Fruit fly (Drosophila melanogaster) whole organism, embryonic: ENCODE results near the gene CG10431.

Source experiments
- BtbVII ChIP-seq: fragments of 200-800 bp; sonication (Bioruptor generic); optimal IDR thresholded peaks from 3 replicates; lab custom pipeline; 2017; ENCODE audit warnings: missing biosample characterization, mild to moderate bottlenecking, missing genetic modification characterization
- CG12391 ChIP-seq: fragments of 200-800 bp; sonication (Bioruptor generic); optimal IDR thresholded peaks from 3 replicates; lab custom pipeline; 2018; ENCODE audit warnings: missing biosample characterization, mild to moderate bottlenecking, missing genetic modification characterization, moderate library complexity
- CG1529 ChIP-seq: fragments of 200-800 bp; sonication (Bioruptor generic); optimal IDR thresholded peaks from 3 replicates; lab custom pipeline; 2018; ENCODE audit warnings: missing biosample characterization, missing genetic modification characterization
- CG15514 ChIP-seq: fragments of 200-800 bp; sonication (Bioruptor generic); optimal IDR thresholded peaks from 3 replicates; lab custom pipeline; 2017; ENCODE audit warnings: missing biosample characterization, missing genetic modification characterization, mild to moderate bottlenecking, moderate library complexity, missing genetic modification reagents
- CG15696 ChIP-seq: fragments of 200-800 bp; sonication (Bioruptor generic); optimal IDR thresholded peaks from 2 replicates; lab custom pipeline; 2019; ENCODE audit warnings: missing biosample characterization, mild to moderate bottlenecking, missing genetic modification characterization, moderate library complexity
- CG1602 ChIP-seq: fragments of 200-800 bp; sonication (Bioruptor generic); optimal IDR thresholded peaks from 3 replicates; lab custom pipeline; 2016; ENCODE audit warnings: missing biosample characterization, missing genetic modification characterization
- CG16815 ChIP-seq: fragments of 200-800 bp; sonication (Bioruptor generic); optimal IDR thresholded peaks from 3 replicates; lab custom pipeline; 2017; ENCODE audit warnings: missing biosample characterization, mild to moderate bottlenecking, missing genetic modification characterization
- CG17328 ChIP-seq: fragments of 200-800 bp; sonication (Bioruptor generic); IDR thresholded peaks from 2 replicates; pipeline ENCODE4 v1.3.6; 2022; ENCODE audit warnings: missing biosample characterization, missing genetic modification characterization
- CG17802 ChIP-seq: fragments of 200-800 bp; sonication (Bioruptor generic); optimal IDR thresholded peaks from 2 replicates; lab custom pipeline; 2018; ENCODE audit warnings: missing biosample characterization, mild to moderate bottlenecking, missing genetic modification characterization, moderate library complexity
- CG17912 ChIP-seq: fragments of 200-800 bp; sonication (Bioruptor generic); optimal IDR thresholded peaks from 2 replicates; lab custom pipeline; 2018; ENCODE audit warnings: missing biosample characterization, mild to moderate bottlenecking, missing genetic modification characterization
- CG18262 ChIP-seq: fragments of 200-800 bp; optimal IDR thresholded peaks from 3 replicates; lab custom pipeline; 2019; ENCODE audit warnings: missing biosample characterization, mild to moderate bottlenecking, missing genetic modification characterization, moderate library complexity
- CG2116 ChIP-seq: fragments of 200-800 bp; sonication (Bioruptor generic); optimal IDR thresholded peaks from 3 replicates; lab custom pipeline; 2018; ENCODE audit warnings: missing biosample characterization, mild to moderate bottlenecking, missing genetic modification characterization
- CG2199 ChIP-seq: fragments of 200-800 bp; sonication (Bioruptor generic); IDR thresholded peaks from 3 replicates; pipeline ENCODE4 v1.3.6; 2022; ENCODE audit warnings: missing biosample characterization, missing genetic modification characterization
- CG2678 ChIP-seq: fragments of 200-800 bp; sonication (Bioruptor generic); optimal IDR thresholded peaks from 3 replicates; lab custom pipeline; 2019; ENCODE audit warnings: missing biosample characterization, mild to moderate bottlenecking, missing genetic modification characterization, moderate library complexity
- CG30431 ChIP-seq: fragments of 200-800 bp; sonication (Bioruptor generic); optimal IDR thresholded peaks from 2 replicates; lab custom pipeline; 2017; ENCODE audit warnings: missing biosample characterization, missing genetic modification characterization
- CG31441 ChIP-seq: fragments of 200-800 bp; sonication (Bioruptor generic); IDR thresholded peaks from 2 replicates; pipeline ENCODE4 v1.3.6; 2022; ENCODE audit warnings: missing biosample characterization, missing genetic modification characterization
- CG32767 ChIP-seq: fragments of 200-800 bp; sonication (Bioruptor generic); IDR thresholded peaks from 2 replicates; pipeline ENCODE4 v1.3.6; 2022; ENCODE audit warnings: missing biosample characterization, missing genetic modification characterization
- CG4820 ChIP-seq: fragments of 200-800 bp; sonication (Bioruptor generic); optimal IDR thresholded peaks from 3 replicates; lab custom pipeline; 2016; ENCODE audit warnings: missing biosample characterization, missing genetic modification characterization
- CG6689 ChIP-seq: fragments of 200-800 bp; sonication (Bioruptor generic); IDR thresholded peaks from 2 replicates; pipeline ENCODE4 v1.3.6; 2022; ENCODE audit warnings: missing biosample characterization, missing genetic modification characterization
- CG7839 ChIP-seq: fragments of 200-800 bp; sonication (Bioruptor generic); optimal IDR thresholded peaks from 3 replicates; lab custom pipeline; 2018; ENCODE audit warnings: missing biosample characterization, mild to moderate bottlenecking, missing genetic modification characterization, moderate library complexity
- CoRest ChIP-seq: fragments of 200-800 bp; sonication (Bioruptor generic); optimal IDR thresholded peaks from 3 replicates; lab custom pipeline; 2018; ENCODE audit warnings: missing biosample characterization, mild to moderate bottlenecking, missing genetic modification characterization, moderate library complexity
- D ChIP-seq, 2 experiments: fragments of 200-800 bp in 1 of 2; fragments of >200 bp in 1 of 2; sonication (Bioruptor generic) in 1 of 2; optimal IDR thresholded peaks; 2 replicates in 1 of 2; 3 replicates in 1 of 2; lab custom pipeline; 2017; ENCODE audit warnings: mild to moderate bottlenecking in 1 of 2, missing biosample characterization in 1 of 2, missing genetic modification characterization in 1 of 2, missing genetic modification reagents in 1 of 2
- D19A ChIP-seq: fragments of 200-800 bp; optimal IDR thresholded peaks from 3 replicates; lab custom pipeline; 2019; ENCODE audit warnings: missing biosample characterization, mild to moderate bottlenecking, missing genetic modification characterization, moderate library complexity
- Eip74EF ChIP-seq, 2 experiments: fragments of 200-800 bp in 1 of 2; fragments of >200 bp in 1 of 2; sonication (Bioruptor generic) in 1 of 2; optimal IDR thresholded peaks; 2 replicates each; lab custom pipeline; 2017 to 2019; ENCODE audit warnings: missing biosample characterization in 2 of 2, missing genetic modification characterization in 2 of 2, mild to moderate bottlenecking in 1 of 2, moderate library complexity in 1 of 2
- Ets65A ChIP-seq: fragments of 200-800 bp; sonication (Bioruptor generic); peaks from one replicate; lab custom pipeline; 2016; ENCODE audit warnings: missing biosample characterization, missing genetic modification characterization
- Fer1 ChIP-seq: fragments of 200-800 bp; sonication (Bioruptor generic); optimal IDR thresholded peaks from 2 replicates; lab custom pipeline; 2017; ENCODE audit warnings: missing biosample characterization, mild to moderate bottlenecking, missing genetic modification characterization
- H2.0 ChIP-seq: fragments of 200-800 bp; sonication (Bioruptor generic); IDR thresholded peaks from 2 replicates; pipeline ENCODE4 v1.3.6; 2022; ENCODE audit warnings: missing biosample characterization, missing genetic modification characterization
- Hr78 ChIP-seq, 2 experiments: fragments of 200-800 bp in 1 of 2; fragments of >200 bp in 1 of 2; sonication (Bioruptor generic) in 1 of 2; optimal IDR thresholded peaks; 2 replicates each; lab custom pipeline; 2017 to 2019; ENCODE audit warnings: missing biosample characterization in 2 of 2, missing genetic modification characterization in 2 of 2, mild to moderate bottlenecking in 1 of 2, moderate library complexity in 1 of 2
- Med ChIP-seq: fragments of 200-800 bp; sonication (Bioruptor generic); peaks from one replicate; lab custom pipeline; 2016; ENCODE audit warnings: missing biosample characterization, missing genetic modification characterization, mild to moderate bottlenecking, inconsistent platforms, moderate library complexity
- PHDP ChIP-seq: fragments of 200-800 bp; sonication (Bioruptor generic); optimal IDR thresholded peaks from 3 replicates; lab custom pipeline; 2018; ENCODE audit warnings: missing biosample characterization, mild to moderate bottlenecking, missing genetic modification characterization, moderate library complexity
- Sox100B ChIP-seq: fragments of 200-800 bp; sonication (Bioruptor generic); optimal IDR thresholded peaks from 3 replicates; lab custom pipeline; 2018; ENCODE audit warnings: missing biosample characterization, mild to moderate bottlenecking, missing genetic modification characterization
- Usf ChIP-seq: fragments of 200-800 bp; sonication (Bioruptor generic); optimal IDR thresholded peaks from 2 replicates; lab custom pipeline; 2017; ENCODE audit warnings: missing genotype, missing biosample characterization, missing genetic modification characterization
- Xbp1 ChIP-seq: fragments of 200-800 bp; sonication (Bioruptor generic); optimal IDR thresholded peaks from 3 replicates; lab custom pipeline; 2016; ENCODE audit warnings: missing biosample characterization, mild to moderate bottlenecking, missing genetic modification characterization
- az2 ChIP-seq: fragments of 200-800 bp; sonication (Bioruptor generic); optimal IDR thresholded peaks from 3 replicates; lab custom pipeline; 2016; ENCODE audit warnings: missing biosample characterization, missing genetic modification characterization
- crol ChIP-seq: fragments of 200-800 bp; sonication (Bioruptor generic); IDR thresholded peaks from 2 replicates; pipeline ENCODE4 v1.3.6; 2022; ENCODE audit warnings: missing biosample characterization, missing genetic modification characterization
- dan ChIP-seq: fragments of 200-800 bp; sonication (Bioruptor generic); IDR thresholded peaks from 2 replicates; pipeline ENCODE4 v1.3.6; 2022; ENCODE audit warnings: missing biosample characterization, missing genetic modification characterization
- dpn ChIP-seq, 2 experiments: fragments of 200-800 bp; sonication (Bioruptor generic); optimal IDR thresholded peaks; 3 replicates each; lab custom pipeline; 2016; ENCODE audit warnings: missing biosample characterization in 2 of 2, missing genetic modification characterization in 2 of 2
- ewg ChIP-seq: fragments of 200-800 bp; sonication (Bioruptor generic); optimal IDR thresholded peaks from 3 replicates; lab custom pipeline; 2017; ENCODE audit warnings: mild to moderate bottlenecking, missing biosample characterization, missing genetic modification reagents, missing genetic modification characterization
- fd102C ChIP-seq: fragments of 200-800 bp; sonication (Bioruptor generic); optimal IDR thresholded peaks from 2 replicates; lab custom pipeline; 2018; ENCODE audit warnings: missing biosample characterization, mild to moderate bottlenecking, missing genetic modification characterization, moderate library complexity
- fd96Cb ChIP-seq: fragments of 200-800 bp; sonication (Bioruptor generic); optimal IDR thresholded peaks from 2 replicates; lab custom pipeline; 2018; ENCODE audit warnings: missing biosample characterization, mild to moderate bottlenecking, missing genetic modification characterization, moderate library complexity
- gcm ChIP-seq: fragments of 200-800 bp; sonication (Bioruptor generic); optimal IDR thresholded peaks from 2 replicates; lab custom pipeline; 2019; ENCODE audit warnings: missing biosample characterization, mild to moderate bottlenecking, missing genetic modification characterization, moderate library complexity
- gsb-n ChIP-seq: fragments of 200-800 bp; sonication (Bioruptor generic); optimal IDR thresholded peaks from 3 replicates; lab custom pipeline; 2018; ENCODE audit warnings: missing biosample characterization, mild to moderate bottlenecking, missing genetic modification characterization
- jing ChIP-seq: fragments of 200-800 bp; sonication (Bioruptor generic); optimal IDR thresholded peaks from 2 replicates; lab custom pipeline; 2018; ENCODE audit warnings: missing biosample characterization, mild to moderate bottlenecking, missing genetic modification characterization
- pros ChIP-seq: fragments of 200-800 bp; sonication (Bioruptor generic); optimal IDR thresholded peaks from 3 replicates; lab custom pipeline; 2019; ENCODE audit warnings: missing biosample characterization, mild to moderate bottlenecking, missing genetic modification characterization, moderate library complexity
- trem ChIP-seq: fragments of 200-800 bp; optimal IDR thresholded peaks from 3 replicates; lab custom pipeline; 2019; ENCODE audit warnings: missing biosample characterization, mild to moderate bottlenecking, missing genetic modification characterization, moderate library complexity
- ttk ChIP-seq: fragments of 200-800 bp; sonication (Bioruptor generic); IDR thresholded peaks from 2 replicates; pipeline ENCODE4 v2.1.2; 2022; ENCODE audit warnings: missing biosample characterization, missing genetic modification characterization
- z ChIP-seq: fragments of 200-800 bp; sonication (Bioruptor generic); IDR thresholded peaks from 3 replicates; pipeline ENCODE4 v1.3.6; 2022; ENCODE audit warnings: missing biosample characterization, missing genetic modification characterization
- zen ChIP-seq: fragments of 200-800 bp; sonication (Bioruptor generic); optimal IDR thresholded peaks from 3 replicates; lab custom pipeline; 2018; ENCODE audit warnings: missing biosample characterization, mild to moderate bottlenecking, missing genetic modification characterization, moderate library complexity

The CG10431 gene

dm6 chr2L:18981947-18982579 is 7.6 kb downstream of the CG10431 start:
- TF ChIP-seq zen (tag; lab: Kevin White, UChicago) (peak; percentile 14), Hr78 (GFP tag; optimal IDR thresholded peaks at IDR 0.05; lab: Kevin White, UChicago) (peak in 1 of 2 experiments; percentile 30), z (peak; percentile 33; the same call in 1 of the 3 replicates), fd102C (no peak), ewg (peak; percentile 11), Eip74EF (GFP tag; optimal IDR thresholded peaks at IDR 0.05; lab: Kevin White, UChicago) (peak; percentile 10 to 60), D (optimal IDR thresholded peaks at IDR 0.05; lab: Kevin White, UChicago) (no peak), D (GFP tag; optimal IDR thresholded peaks at IDR 0.05; lab: Kevin White, UChicago) (peak; percentile 61), CoRest (tag; lab: Kevin White, UChicago) (peak; percentile 16), CG18262 (tag; lab: Kevin White, UChicago) (peak; percentile 60), crol (GFP tag; lab: Robert Waterston, UW) (0 out of 2 replicates have a peak, but pooled peaks have one; percentile 9), CG1529 (GFP tag; lab: Kevin White, UChicago) (peak; percentile 29), dpn (GFP tag; optimal IDR thresholded peaks at IDR 0.05; lab: Kevin White, UChicago) (peak in 1 of 2 experiments; percentile 0), jing (GFP tag; lab: Kevin White, UChicago) (no peak), gcm (GFP tag; lab: Kevin White, UChicago) (peak; percentile 43), CG32767 (0 out of 2 replicates have a peak, but pooled peaks have one; percentile 9), CG15696 (peak; percentile 1), CG1602 (GFP tag; lab: Kevin White, UChicago) (peak; percentile 7), CG6689 (GFP tag; lab: Robert Waterston, UW) (peak; percentile 49), fd96Cb (tag; lab: Kevin White, UChicago) (peak; percentile 48), CG30431 (GFP tag; lab: Kevin White, UChicago) (peak; percentile 25), ttk (GFP tag; lab: Robert Waterston, UW) (no peak), CG15514 (GFP tag; lab: Kevin White, UChicago) (no peak), CG17802 (tag; lab: Kevin White, UChicago) (no peak), trem (tag; lab: Kevin White, UChicago) (peak; percentile 32), Xbp1 (GFP tag; lab: Kevin White, UChicago) (peak; percentile 20), az2 (peak; percentile 27), CG2116 (GFP tag; lab: Kevin White, UChicago) (no peak), CG7839 (peak; percentile 40), Ets65A (GFP tag; lab: Kevin White, UChicago) (no peak), CG31441 (GFP tag; lab: Robert Waterston, UW) (peak; percentile 51; the same call in 1 of the 2 replicates), BtbVII (GFP tag; lab: Kevin White, UChicago) (no peak), CG17912 (no peak), gsb-n (tag; lab: Kevin White, UChicago) (peak; percentile 59), CG4820 (GFP tag; lab: Kevin White, UChicago) (peak; percentile 18), Med (peak; percentile 64), Usf (GFP tag; lab: Kevin White, UChicago) (no peak), CG12391 (tag; lab: Kevin White, UChicago) (peak; percentile 35), dan (no peak), CG16815 (GFP tag; lab: Kevin White, UChicago) (peak; percentile 0), Sox100B (GFP tag; lab: Kevin White, UChicago) (peak; percentile 45), H2.0 (peak; percentile 38; the same call in 1 of the 2 replicates), pros (GFP tag; lab: Kevin White, UChicago) (peak; percentile 23), CG2678 (tag; lab: Kevin White, UChicago) (peak; percentile 42), D19A (peak; percentile 26), Fer1 (GFP tag; lab: Kevin White, UChicago) (no peak), PHDP (tag; lab: Kevin White, UChicago) (peak; percentile 35), CG2199 (no peak), CG17328 (GFP tag; lab: Robert Waterston, UW) (peak; percentile 45)
